Worm (Caenorhabditis elegans) whole organism, young adult: ENCODE data around the gene mob-3.
A peak's percentile ranks its signal among the peaks of the same experiment; 100 is the strongest.

Experiments used
- D2030.7 ChIP-seq: fragments of 200-800 bp; sonication (Bioruptor generic); IDR thresholded peaks from 2 replicates; pipeline ENCODE4 v1.3.6; 2022; ENCODE audit warnings: missing genetic modification reagents, missing genetic modification characterization, missing compliant biosample characterization
- F23B12.7 ChIP-seq: sonication (generic microtip); optimal IDR thresholded peaks from 2 replicates; lab custom pipeline; 2017; ENCODE audit warnings: missing genetic modification characterization, mild to moderate bottlenecking, missing compliant biosample characterization, antibody characterized with exemption, moderate library complexity; ENCODE audit not compliant: insufficient read depth
- F33H1.4 ChIP-seq: fragments of 200-800 bp; sonication (Bioruptor generic); IDR thresholded peaks from 2 replicates; pipeline ENCODE4 v1.3.6; 2022; ENCODE audit warnings: missing genetic modification reagents, missing genetic modification characterization, missing compliant biosample characterization
- F37B4.10 ChIP-seq: fragments of 200-800 bp; sonication (Bioruptor generic); IDR thresholded peaks from 2 replicates; pipeline ENCODE4 v1.3.6; 2022; ENCODE audit warnings: missing genetic modification characterization, missing compliant biosample characterization
- F39B2.1 ChIP-seq: fragments of 200-800 bp; sonication (Bioruptor generic); IDR thresholded peaks from 2 replicates; pipeline ENCODE4 v1.3.6; 2022; ENCODE audit warnings: missing genetic modification reagents, missing genetic modification characterization, missing compliant biosample characterization
- F52B5.7 ChIP-seq: sonication (generic microtip); optimal IDR thresholded peaks from 2 replicates; lab custom pipeline; 2016; ENCODE audit warnings: mild to moderate bottlenecking, missing genetic modification characterization, missing compliant biosample characterization
- F57A8.1 ChIP-seq: fragments of 200-800 bp; sonication (Bioruptor generic); optimal IDR thresholded peaks from 2 replicates; lab custom pipeline; 2018; ENCODE audit warnings: mild to moderate bottlenecking, missing genetic modification characterization, moderate library complexity, missing compliant biosample characterization
- K11D2.4 ChIP-seq: fragments of 200-800 bp; sonication (Bioruptor generic); IDR thresholded peaks from 2 replicates; pipeline ENCODE4 v1.3.6; 2022; ENCODE audit warnings: missing genetic modification reagents, missing genetic modification characterization, missing compliant biosample characterization
- K12H6.12 ChIP-seq: fragments of 200-800 bp; sonication (Bioruptor generic); optimal IDR thresholded peaks from 2 replicates; lab custom pipeline; 2018; ENCODE audit warnings: mild to moderate bottlenecking, missing genetic modification characterization, missing compliant biosample characterization
- T26A5.8 ChIP-seq: sonication (generic microtip); optimal IDR thresholded peaks from 2 replicates; lab custom pipeline; 2016; ENCODE audit warnings: missing genetic modification characterization, missing compliant biosample characterization
- Y53G8AR.9 ChIP-seq: fragments of 200-800 bp; sonication (Bioruptor generic); conservative IDR thresholded peaks from 2 replicates; pipeline ENCODE4 v1.3.6; 2022; ENCODE audit warnings: missing genetic modification reagents, missing genetic modification characterization, missing compliant biosample characterization
- Y79H2A.3 ChIP-seq: fragments of 200-800 bp; sonication (Bioruptor generic); conservative IDR thresholded peaks from 2 replicates; pipeline ENCODE4 v1.3.6; 2022; ENCODE audit warnings: missing genetic modification reagents, missing genetic modification characterization, missing compliant biosample characterization
- ZK185.1 ChIP-seq: sonication (generic microtip); optimal IDR thresholded peaks from 2 replicates; lab custom pipeline; 2016; ENCODE audit warnings: mild to moderate bottlenecking, missing genetic modification characterization, missing compliant biosample characterization; ENCODE audit not compliant: poor library complexity, severe bottlenecking
- cebp-1 ChIP-seq, 2 experiments: fragments of 200-800 bp in 1 of 2; sonication (Bioruptor generic) in 1 of 2; sonication (generic microtip) in 1 of 2; IDR thresholded peaks in 1 of 2; optimal IDR thresholded peaks in 1 of 2; 2 replicates each; pipeline versions ENCODE4 v1.3.6 to Lab custom; 2017 to 2022; ENCODE audit warnings: missing compliant biosample characterization in 2 of 2, missing genetic modification characterization in 2 of 2, mild to moderate bottlenecking in 1 of 2, missing genetic modification reagents in 1 of 2, moderate library complexity in 1 of 2
- ceh-27 ChIP-seq: fragments of 200-800 bp; sonication (Bioruptor generic); optimal IDR thresholded peaks from 2 replicates; lab custom pipeline; 2018; ENCODE audit warnings: mild to moderate bottlenecking, missing genetic modification characterization, moderate library complexity, missing compliant biosample characterization
- chd-7 ChIP-seq: sonication (generic microtip); optimal IDR thresholded peaks from 2 replicates; lab custom pipeline; 2016; ENCODE audit warnings: mild to moderate bottlenecking, missing genetic modification characterization, moderate library complexity, missing compliant biosample characterization
- egl-18 ChIP-seq: fragments of 200-800 bp; sonication (Bioruptor generic); IDR thresholded peaks from 2 replicates; pipeline ENCODE4 v1.3.6; 2022; ENCODE audit warnings: missing genetic modification reagents, missing genetic modification characterization, missing compliant biosample characterization
- egrh-3 ChIP-seq: fragments of 200-800 bp; sonication (Bioruptor generic); IDR thresholded peaks from 2 replicates; pipeline ENCODE4 v1.3.6; 2022; ENCODE audit warnings: missing genetic modification reagents, missing genetic modification characterization, missing compliant biosample characterization
- hmg-1.2 ChIP-seq: fragments of 200-800 bp; sonication (Bioruptor generic); IDR thresholded peaks from 2 replicates; pipeline ENCODE4 v1.3.6; 2022; ENCODE audit warnings: missing genetic modification reagents, missing genetic modification characterization, missing compliant biosample characterization
- hmg-20 ChIP-seq: fragments of 200-800 bp; sonication (Bioruptor generic); IDR thresholded peaks from 2 replicates; pipeline ENCODE4 v1.3.6; 2022; ENCODE audit warnings: missing genetic modification reagents, missing genetic modification characterization, missing compliant biosample characterization
- let-526 ChIP-seq: fragments of 200-800 bp; sonication (Bioruptor generic); IDR thresholded peaks from 2 replicates; pipeline ENCODE4 v1.3.6; 2022; ENCODE audit warnings: missing genetic modification reagents, missing genetic modification characterization, missing compliant biosample characterization
- lin-26 ChIP-seq: fragments of 200-800 bp; sonication (Bioruptor generic); IDR thresholded peaks from 2 replicates; pipeline ENCODE4 v1.3.6; 2022; ENCODE audit warnings: missing genetic modification reagents, missing genetic modification characterization, missing compliant biosample characterization
- lin-40 ChIP-seq: sonication (generic microtip); optimal IDR thresholded peaks from 2 replicates; lab custom pipeline; 2016; ENCODE audit warnings: missing genetic modification characterization, mild to moderate bottlenecking, missing compliant biosample characterization, missing genotype, missing genetic modification reagents
- lin-54 ChIP-seq: fragments of 200-800 bp; sonication (Bioruptor generic); optimal IDR thresholded peaks from 2 replicates; lab custom pipeline; 2018; ENCODE audit warnings: mild to moderate bottlenecking, missing genetic modification characterization, missing compliant biosample characterization
- lsl-1 ChIP-seq: fragments of 200-800 bp; sonication (Bioruptor generic); optimal IDR thresholded peaks from 2 replicates; lab custom pipeline; 2018; ENCODE audit warnings: mild to moderate bottlenecking, missing genetic modification characterization, moderate library complexity, missing compliant biosample characterization
- madf-3 ChIP-seq: fragments of 200-800 bp; sonication (Bioruptor generic); IDR thresholded peaks from 2 replicates; pipeline ENCODE4 v1.3.6; 2022; ENCODE audit warnings: missing genetic modification reagents, missing genetic modification characterization, missing compliant biosample characterization
- mel-28 ChIP-seq: sonication (generic microtip); optimal IDR thresholded peaks from 2 replicates; lab custom pipeline; 2016; ENCODE audit warnings: borderline replicate concordance, mild to moderate bottlenecking, missing genetic modification characterization, missing compliant biosample characterization
- mxl-1 ChIP-seq: sonication (generic microtip); optimal IDR thresholded peaks from 2 replicates; lab custom pipeline; 2016; ENCODE audit warnings: missing genetic modification characterization, missing compliant biosample characterization
- pha-4 ChIP-seq: fragments of 150-350 bp; sonication (generic microtip); optimal IDR thresholded peaks from 2 replicates; lab custom pipeline; 2014; ENCODE audit warnings: missing biosample characterization, missing genetic modification reagents, missing genetic modification characterization
- rcor-1 ChIP-seq: fragments of 200-800 bp; sonication (Bioruptor generic); IDR thresholded peaks from 2 replicates; pipeline ENCODE4 v1.3.6; 2022; ENCODE audit warnings: missing genetic modification reagents, missing genetic modification characterization, missing compliant biosample characterization
- snpc-1.3 ChIP-seq: sonication (generic microtip); optimal IDR thresholded peaks from 2 replicates; lab custom pipeline; 2017; ENCODE audit warnings: missing genetic modification characterization, mild to moderate bottlenecking, missing compliant biosample characterization, antibody characterized with exemption, moderate library complexity, missing genotype, missing genetic modification reagents; ENCODE audit not compliant: insufficient read depth
- snpc-3.4 ChIP-seq: sonication (generic microtip); optimal IDR thresholded peaks from 2 replicates; lab custom pipeline; 2017; ENCODE audit warnings: missing genetic modification characterization, mild to moderate bottlenecking, missing compliant biosample characterization, antibody characterized with exemption, moderate library complexity, missing genotype, missing genetic modification reagents
- snpc-4 ChIP-seq, 5 experiments: fragments of 150-350 bp in 1 of 5; sonication (generic microtip) in 4 of 5; optimal IDR thresholded peaks; 2 replicates each; lab custom pipeline; 2014 to 2018; ENCODE audit warnings: missing genetic modification characterization in 5 of 5, missing biosample characterization in 3 of 5, antibody characterized with exemption in 2 of 5, mild to moderate bottlenecking in 2 of 5, missing compliant biosample characterization in 2 of 5, missing genotype in 2 of 5, moderate library complexity in 2 of 5, missing genetic modification reagents in 1 of 5
- tbp1 ChIP-seq: fragments of 200-800 bp; sonication (Bioruptor generic); optimal IDR thresholded peaks from 2 replicates; lab custom pipeline; 2018; ENCODE audit warnings: mild to moderate bottlenecking, missing genetic modification characterization, missing compliant biosample characterization
- tlf-1 ChIP-seq: fragments of 200-800 bp; sonication (Bioruptor generic); optimal IDR thresholded peaks from 2 replicates; lab custom pipeline; 2018; ENCODE audit warnings: mild to moderate bottlenecking, missing genetic modification characterization, missing compliant biosample characterization
- unc-62 ChIP-seq: fragments of 150-350 bp; optimal IDR thresholded peaks from 2 replicates; lab custom pipeline; 2014; ENCODE audit warnings: missing biosample characterization, missing genetic modification reagents, missing genetic modification characterization
- zim-3 ChIP-seq: sonication (generic microtip); optimal IDR thresholded peaks from 2 replicates; lab custom pipeline; 2017; ENCODE audit warnings: mild to moderate bottlenecking, missing genetic modification characterization, moderate library complexity, missing compliant biosample characterization
- ztf-26 ChIP-seq: sonication (generic microtip); optimal IDR thresholded peaks from 2 replicates; lab custom pipeline; 2017; ENCODE audit warnings: missing genetic modification characterization, missing compliant biosample characterization

Gene mob-3

DNA sequence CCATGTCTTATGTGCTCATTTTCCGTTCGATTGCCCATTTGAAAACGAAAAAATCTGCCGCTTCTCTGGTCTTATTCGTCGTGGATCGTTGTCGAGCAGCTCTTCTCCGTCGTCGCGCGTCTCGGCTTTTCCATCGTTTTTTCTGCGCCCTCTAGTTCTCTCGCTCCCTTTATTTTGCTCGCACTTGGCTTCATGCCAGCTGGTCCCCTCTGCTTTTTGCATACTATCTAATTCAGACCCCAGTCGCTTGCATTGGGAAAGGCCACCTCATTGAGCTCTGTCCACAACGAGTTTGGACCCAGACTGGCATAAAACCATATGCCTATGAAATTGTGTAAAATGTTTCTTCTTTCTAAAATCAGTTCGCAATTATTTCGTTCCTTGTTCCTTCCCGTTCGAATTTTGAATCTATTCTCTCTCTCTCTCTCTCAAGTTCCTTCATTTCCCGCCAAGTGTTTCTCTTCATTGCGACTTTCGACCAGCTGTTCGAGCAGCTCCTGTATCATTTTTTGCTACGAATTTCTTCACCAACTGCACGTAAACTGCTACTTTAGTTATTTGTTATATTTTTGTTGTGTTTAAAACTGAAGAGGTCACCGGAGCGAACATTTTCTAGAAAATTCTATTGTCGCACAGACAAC, 1.5 kb upstream of the mob-3 start (continued):
- TF ChIP-seq F39B2.1 (GFP tag; lab: Robert Waterston, UW) (no peak), madf-3 (GFP tag; lab: Robert Waterston, UW) (0 out of 2 replicates have a peak, but pooled peaks have one; percentile 53), K11D2.4 (GFP tag; lab: Robert Waterston, UW) (no peak), Y79H2A.3 (GFP tag; lab: Robert Waterston, UW) (no peak), T26A5.8 (tag; lab: Kevin White, UChicago) (no peak), F52B5.7 (tag; lab: Kevin White, UChicago) (no peak), ZK185.1 (no peak), mel-28 (tag; lab: Kevin White, UChicago) (no peak), K12H6.12 (tag; lab: Kevin White, UChicago) (peak; percentile 44)

ce11 chrIV:7389719-7390118, 976 bp upstream of the mob-3 start:
- TF ChIP-seq D2030.7 (GFP tag; lab: Robert Waterston, UW) (no peak), lsl-1 (GFP tag; lab: Kevin White, UChicago) (peak; percentile 68), snpc-1.3 (tag; lab: Kevin White, UChicago) (peak; percentile 18)

ce11 chrIV:7386835-7387551, 1.8 kb downstream of the mob-3 start:
- no peak for TF ChIP-seq let-526 (GFP tag; lab: Robert Waterston, UW)
- TF ChIP-seq chd-7 (tag; lab: Kevin White, UChicago) = peak; percentile 18
- TF ChIP-seq F33H1.4 (GFP tag; lab: Robert Waterston, UW) = no peak
- no peak for TF ChIP-seq hmg-20 (GFP tag; lab: Robert Waterston, UW)
- peak; percentile 3 for TF ChIP-seq tbp1 (GFP tag; lab: Kevin White, UChicago)
- no peak for TF ChIP-seq zim-3 (tag; lab: Kevin White, UChicago)
- no peak for TF ChIP-seq tlf-1 (GFP tag; lab: Kevin White, UChicago)
- peak; percentile 4 for TF ChIP-seq lin-40 (tag; lab: Kevin White, UChicago)
- 0 out of 2 replicates have a peak, but pooled peaks have one; percentile 29 for TF ChIP-seq Y53G8AR.9 (GFP tag; lab: Robert Waterston, UW)
- TF ChIP-seq lin-26 (GFP tag; lab: Robert Waterston, UW) = peak; percentile 37; the same call in 1 of the 2 replicates
- TF ChIP-seq lin-54 = peak; percentile 19
- TF ChIP-seq egl-18 = no peak
- no peak for TF ChIP-seq snpc-4 (GFP tag; optimal IDR thresholded peaks at IDR 0.05; lab: Kevin White, UChicago)
- TF ChIP-seq snpc-4 (tag; optimal IDR thresholded peaks at IDR 0.05; lab: Kevin White, UChicago) = no peak
- no peak for TF ChIP-seq cebp-1 (GFP tag; IDR thresholded peaks at IDR 0.05; lab: Robert Waterston, UW)
- TF ChIP-seq cebp-1 (tag; optimal IDR thresholded peaks at IDR 0.05; lab: Kevin White, UChicago) = peak; percentile 68
- no peak for TF ChIP-seq snpc-3.4 (tag; lab: Kevin White, UChicago)
- peak; percentile 29 for TF ChIP-seq K12H6.12 (tag; lab: Kevin White, UChicago)
- TF ChIP-seq ceh-27 (GFP tag; lab: Kevin White, UChicago) = peak; percentile 48
- no peak for TF ChIP-seq F37B4.10 (GFP tag; lab: Robert Waterston, UW)
- no peak for TF ChIP-seq mxl-1 (tag; lab: Kevin White, UChicago)
- TF ChIP-seq pha-4 (tag; lab: Kevin White, UChicago) = no peak
- TF ChIP-seq F52B5.7 (tag; lab: Kevin White, UChicago) = no peak
- no peak for TF ChIP-seq F57A8.1 (GFP tag; lab: Kevin White, UChicago)
- no peak for TF ChIP-seq egrh-3
- TF ChIP-seq ztf-26 (tag; lab: Kevin White, UChicago) = no peak
- 0 out of 2 replicates have a peak, but pooled peaks have one; percentile 10 for TF ChIP-seq rcor-1 (GFP tag; lab: Robert Waterston, UW)
- TF ChIP-seq unc-62 (GFP tag; lab: Kevin White, UChicago) = no peak
- no peak for TF ChIP-seq F23B12.7 (tag; lab: Kevin White, UChicago)
- no peak for TF ChIP-seq ZK185.1
- TF ChIP-seq hmg-1.2 (GFP tag; lab: Robert Waterston, UW) = peak; percentile 91
